Worm (Caenorhabditis elegans): Measurements from ENCODE around the gene clec-68.

DNA sequence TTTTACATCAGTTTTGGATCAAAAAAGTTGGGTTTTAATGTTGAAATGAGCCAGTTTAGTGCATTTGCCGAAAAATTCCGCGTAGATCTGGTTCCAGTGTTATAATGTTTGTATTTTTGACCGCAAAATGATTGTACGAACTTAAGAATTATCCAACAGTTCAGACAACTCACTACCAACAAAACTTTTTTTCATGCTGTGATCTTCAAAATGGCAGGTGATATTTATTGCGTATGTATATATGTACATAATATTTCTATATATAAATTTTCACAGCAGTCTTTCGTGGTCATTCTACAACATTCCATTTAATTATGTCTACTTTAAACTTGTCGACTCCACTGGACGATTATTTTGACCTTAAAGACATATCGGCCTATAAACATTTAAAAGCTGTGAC lies 10.9 kb upstream of the clec-68 start, which contains the start of gene srz-20:
- TF ChIP-seq lsy-2 (tag; optimal IDR thresholded peaks at IDR 0.05) (no peak), ztf-11 (tag; optimal IDR thresholded peaks at IDR 0.05) (no peak), unc-62 (GFP tag; optimal IDR thresholded peaks at IDR 0.05) (no peak), lin-11 (tag; optimal IDR thresholded peaks at IDR 0.05) (no peak)
